Fruit fly (Drosophila melanogaster): Measurements from ENCODE around the gene CG12617.

Gene CG12617

DNA sequence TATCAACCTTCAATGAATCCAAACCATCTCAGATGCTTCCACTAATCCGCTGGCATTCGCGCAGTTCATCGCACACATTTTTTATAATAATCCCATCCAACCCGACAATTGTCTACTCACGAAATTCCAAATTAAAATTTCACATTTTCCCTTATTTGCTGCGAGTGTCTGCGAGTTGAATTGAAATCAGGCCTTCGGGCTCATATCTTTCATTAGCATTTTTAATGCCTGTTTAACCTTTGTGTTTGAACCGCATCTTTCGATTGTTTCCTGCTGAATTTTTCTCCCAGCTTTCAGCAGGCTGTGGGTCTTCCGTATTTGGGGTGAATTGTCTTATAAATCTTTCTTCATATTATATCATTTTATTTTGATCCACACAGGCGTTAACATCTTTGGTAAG, at the start of gene CG12617:
TSS of gene CG12617 (plus strand) at position 301 of the 400 bp plus-strand sequence.
- TF ChIP-seq noc (tag; optimal IDR thresholded peaks at IDR 0.05), result no peak

DNA sequence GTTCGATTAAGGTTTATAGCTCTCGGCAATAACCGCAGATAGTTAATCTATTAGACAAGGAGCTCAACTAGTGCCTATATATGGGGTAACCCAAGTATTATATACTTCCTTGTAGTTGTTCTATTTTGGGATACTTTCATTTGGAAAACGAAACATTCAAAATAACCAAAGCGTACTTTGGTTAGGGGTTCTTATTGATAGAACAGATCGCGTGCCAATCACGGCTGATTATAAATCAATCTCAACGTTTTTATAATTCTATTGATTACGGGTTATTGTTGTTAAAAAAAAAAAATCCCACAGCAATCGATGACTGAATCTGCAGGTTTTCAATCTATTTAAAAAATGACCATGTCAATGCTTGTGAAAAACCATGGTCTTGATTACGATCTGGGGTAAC, 37.4 kb upstream of the CG12617 start, which contains the start of gene CG17571:
TSS of gene CG17571 (minus strand) at position 101 of the 400 bp plus-strand sequence.
- no peak for TF ChIP-seq noc (tag; optimal IDR thresholded peaks at IDR 0.05)

DNA sequence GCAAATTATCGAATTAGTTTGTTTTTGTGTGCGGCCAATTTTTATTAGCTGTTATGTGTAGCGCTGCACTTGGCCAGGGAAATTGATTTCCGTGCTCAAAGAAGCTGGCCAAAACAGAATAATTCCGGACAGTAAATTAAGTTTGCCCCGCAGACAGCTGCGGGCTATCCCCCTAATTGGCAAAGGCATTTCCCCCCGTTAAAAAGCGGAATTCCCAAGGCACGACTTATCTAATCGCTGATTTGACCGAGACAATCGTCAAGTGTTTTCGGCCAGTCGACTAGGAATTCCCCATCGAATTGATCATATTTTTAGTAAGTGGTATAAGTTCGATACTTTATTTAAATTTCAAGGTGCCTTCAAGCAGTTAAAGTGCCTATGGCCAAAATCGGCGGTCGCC, 31.4 kb upstream of the CG12617 start:
- TF ChIP-seq noc (tag; optimal IDR thresholded peaks at IDR 0.05), result no peak

DNA sequence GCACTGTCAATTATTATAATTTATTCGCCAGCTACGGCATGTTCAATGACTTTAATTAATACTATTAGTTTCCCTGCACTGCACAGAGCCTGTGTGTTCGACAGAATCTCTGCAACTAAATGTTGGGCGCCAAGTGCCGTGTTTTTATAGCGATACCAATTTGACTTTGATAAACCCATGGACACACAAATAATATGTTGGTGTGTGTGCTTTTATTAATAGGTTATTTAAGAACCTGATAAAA, 30.2 kb upstream of the CG12617 start, which contains the start of gene CG17570:
TSS of gene CG17570 (minus strand) at position 101 of the 244 bp plus-strand sequence.
- no peak for TF ChIP-seq noc (tag; optimal IDR thresholded peaks at IDR 0.05)

DNA sequence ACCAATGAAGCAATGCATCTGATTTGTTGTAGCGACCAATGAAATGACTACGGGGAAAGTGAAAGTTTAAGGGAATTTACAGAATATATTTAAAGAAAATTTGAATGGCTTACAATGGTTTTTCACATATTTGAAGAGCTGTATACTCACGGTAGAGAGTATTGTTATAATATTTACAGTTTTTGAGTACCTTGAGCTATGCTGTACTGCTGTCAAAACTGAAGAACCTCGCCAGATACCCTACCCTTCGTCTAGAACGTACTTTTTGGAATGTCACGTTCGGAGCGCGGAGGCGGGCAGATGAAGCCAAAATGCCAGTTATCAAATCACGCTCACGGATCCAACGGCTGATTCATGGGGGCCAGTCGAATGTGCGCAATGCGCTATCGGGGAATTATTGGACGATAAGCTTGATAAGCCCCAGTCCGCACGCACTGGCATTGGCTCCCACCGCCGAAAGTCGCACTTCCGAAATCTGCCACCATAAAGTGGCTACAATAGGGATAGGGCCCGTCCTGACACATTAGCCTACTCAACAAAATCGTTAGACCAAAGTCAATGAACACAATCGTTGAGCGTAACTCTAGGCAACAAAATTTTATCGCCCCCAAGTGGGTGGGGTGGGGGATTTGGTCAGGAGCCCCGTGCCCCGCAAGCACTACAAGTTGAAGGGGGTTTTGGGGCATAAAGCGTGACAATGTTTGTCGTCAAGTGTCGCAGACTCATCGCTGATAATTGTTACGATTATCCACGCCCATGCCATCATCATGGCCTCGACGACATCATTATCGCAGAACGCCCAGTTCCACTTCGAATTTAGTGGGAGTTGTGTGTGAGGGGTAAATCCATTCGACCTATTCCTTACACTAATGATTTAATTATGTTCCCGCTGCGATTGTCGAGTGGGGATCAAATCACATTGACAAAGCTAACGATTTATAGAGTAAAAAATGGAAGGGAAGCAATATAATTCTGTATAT, 29.6 kb upstream of the CG12617 start:
- peak; percentile 39 for TF ChIP-seq noc (tag; optimal IDR thresholded peaks at IDR 0.05)

DNA sequence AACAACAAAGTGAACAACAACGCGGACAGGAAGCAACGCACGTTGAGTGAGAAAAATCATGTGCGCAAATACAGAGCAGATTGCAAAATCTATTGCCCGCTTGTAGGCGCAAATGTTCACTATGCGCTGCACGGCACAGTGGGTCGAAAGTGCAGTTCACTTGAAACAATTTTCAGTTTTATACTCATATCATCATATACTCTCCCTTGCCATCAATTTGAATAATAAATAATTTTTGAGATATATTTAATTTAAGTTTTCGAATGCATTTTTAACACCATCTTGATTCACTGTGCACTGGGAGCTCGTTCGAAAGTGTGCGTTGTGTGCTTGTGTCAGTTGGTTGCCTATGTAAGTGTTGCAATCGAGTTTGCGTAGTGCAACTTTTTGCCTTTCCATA, 27.3 kb upstream of the CG12617 start:
- TF ChIP-seq noc (tag; optimal IDR thresholded peaks at IDR 0.05), result no peak

DNA sequence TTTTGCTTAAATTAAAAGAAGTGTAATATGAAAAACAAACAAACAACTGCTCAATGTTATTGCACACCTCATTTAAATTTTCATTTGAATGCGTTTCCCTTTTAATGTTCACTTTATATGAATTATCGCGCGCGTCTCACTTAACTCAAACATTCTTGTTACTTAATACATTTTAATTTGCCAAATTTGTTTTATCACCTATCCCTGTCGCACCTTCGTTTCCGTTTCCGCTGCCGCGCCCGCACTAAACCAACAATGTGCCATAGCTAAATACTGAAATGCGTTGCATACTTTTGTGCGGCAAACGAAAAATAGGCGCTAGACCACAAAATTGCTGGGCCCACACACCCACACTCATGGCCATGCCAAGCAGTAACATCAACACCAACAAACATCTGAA, 7.3 kb upstream of the CG12617 start:
- no peak for TF ChIP-seq noc (tag; optimal IDR thresholded peaks at IDR 0.05)

DNA sequence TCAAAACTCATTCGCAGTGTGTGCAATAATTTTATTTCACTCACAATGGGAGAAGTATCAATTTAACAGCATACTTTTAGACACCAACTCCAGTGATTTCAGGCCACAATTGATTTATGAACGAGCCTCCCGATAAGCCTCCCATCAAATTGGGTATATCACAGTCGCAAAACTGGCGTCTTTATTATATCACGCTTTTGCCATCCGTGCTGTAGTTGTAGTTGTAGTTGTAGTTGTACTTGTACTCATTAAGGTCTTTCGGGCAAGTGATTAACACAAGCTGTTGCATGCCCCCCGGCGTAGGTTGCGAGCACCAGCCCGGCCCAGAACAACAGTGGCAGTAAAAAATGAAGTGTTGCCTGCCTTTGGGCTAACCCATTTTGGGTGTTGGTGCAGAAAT, 3.8 kb upstream of the CG12617 start:
- no peak for TF ChIP-seq noc (tag; optimal IDR thresholded peaks at IDR 0.05)

DNA sequence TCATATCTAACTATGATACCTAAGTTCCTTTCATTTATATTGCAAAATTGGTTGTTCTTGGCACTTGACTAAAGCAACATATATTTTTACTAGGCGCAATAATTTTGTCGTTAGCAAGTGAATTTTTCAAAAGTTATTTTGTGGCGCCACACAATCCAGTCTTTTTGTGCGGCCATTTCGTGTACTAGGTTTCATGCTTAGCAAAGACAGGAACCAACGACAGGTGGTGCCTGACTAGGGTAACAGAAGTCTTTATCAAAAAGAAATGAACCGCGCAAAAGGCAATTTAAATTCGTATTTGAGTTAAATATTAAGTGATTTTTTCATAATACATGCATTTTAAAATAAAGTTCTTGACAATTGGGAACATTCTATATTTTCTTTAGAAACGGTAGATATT, 553 bp upstream of the CG12617 start:
- no peak for TF ChIP-seq noc (tag; optimal IDR thresholded peaks at IDR 0.05)

DNA sequence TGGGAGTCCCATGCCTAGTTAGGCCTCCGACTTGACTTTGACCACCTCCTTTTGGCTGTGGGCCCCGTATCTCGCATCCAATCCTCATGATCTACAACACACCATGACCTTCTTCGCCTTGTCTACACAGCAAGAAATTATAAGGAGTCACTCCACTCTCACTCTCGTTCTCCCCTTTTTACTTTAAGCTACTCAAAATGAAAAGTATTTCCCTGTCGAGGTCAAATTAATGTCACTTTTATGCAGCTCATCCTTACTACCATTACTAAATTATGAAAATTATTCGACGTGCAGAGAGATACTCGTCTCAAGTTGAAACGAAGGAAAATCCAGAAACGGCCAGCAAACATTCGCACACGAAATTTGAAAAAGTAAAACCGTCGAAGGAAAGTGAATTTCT, 1.4 kb downstream of the CG12617 start:
- TF ChIP-seq noc (tag; optimal IDR thresholded peaks at IDR 0.05), result no peak

DNA sequence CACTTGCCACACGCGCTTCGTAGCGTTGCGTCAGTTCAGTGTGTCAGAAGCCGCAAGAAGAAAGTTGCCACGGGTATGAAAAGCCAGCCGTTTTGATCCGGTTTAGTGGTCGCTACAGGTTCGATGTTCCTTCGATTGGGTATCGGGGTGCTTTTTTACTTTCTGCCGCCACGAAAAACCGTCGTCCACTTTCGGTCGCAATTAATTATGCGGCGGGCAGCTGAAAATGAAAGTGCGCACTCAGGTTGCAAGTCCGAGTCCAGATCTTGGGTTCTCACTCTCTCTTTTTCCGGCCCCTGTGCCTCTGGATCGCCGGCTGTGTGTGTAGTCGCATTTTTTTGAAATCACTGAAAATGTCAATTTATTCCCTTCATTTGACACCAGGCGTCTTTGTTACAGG, 2.5 kb downstream of the CG12617 start:
- no peak for TF ChIP-seq noc (tag; optimal IDR thresholded peaks at IDR 0.05)

DNA sequence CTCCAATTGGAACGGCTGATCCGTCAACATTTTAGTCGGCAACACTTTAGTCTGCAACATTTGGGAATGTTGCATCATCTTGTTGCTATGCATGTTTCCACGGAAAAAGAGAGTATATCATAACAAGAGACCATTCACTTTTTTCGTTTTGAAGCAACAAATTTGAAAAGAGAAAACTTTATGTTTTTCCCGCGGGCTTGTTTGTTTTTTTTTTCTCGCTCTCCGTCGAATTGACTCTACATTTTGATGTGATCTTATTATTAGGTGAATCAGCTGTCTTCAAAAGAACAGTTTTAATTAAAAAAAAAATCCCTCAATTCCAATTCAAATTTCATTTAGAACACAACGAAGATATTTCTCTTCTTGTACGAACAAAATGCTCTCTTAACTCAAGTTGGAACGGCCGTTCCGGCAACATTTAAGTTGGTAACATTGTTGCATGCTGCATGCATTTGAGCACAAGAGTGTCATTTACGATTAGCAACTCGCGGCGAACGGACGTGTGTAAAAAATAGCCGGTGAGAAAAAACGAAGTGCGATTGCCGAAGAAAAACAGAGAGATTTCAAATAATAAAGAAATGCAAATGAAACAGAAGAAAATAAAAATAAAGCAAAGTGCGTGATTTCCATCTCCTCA, 16.4 kb downstream of the CG12617 start, which contains the start of gene spir:
TSS of gene spir (plus strand) at position 469 of the 637 bp plus-strand sequence.
- TF ChIP-seq noc (tag; optimal IDR thresholded peaks at IDR 0.05), result no peak

DNA sequence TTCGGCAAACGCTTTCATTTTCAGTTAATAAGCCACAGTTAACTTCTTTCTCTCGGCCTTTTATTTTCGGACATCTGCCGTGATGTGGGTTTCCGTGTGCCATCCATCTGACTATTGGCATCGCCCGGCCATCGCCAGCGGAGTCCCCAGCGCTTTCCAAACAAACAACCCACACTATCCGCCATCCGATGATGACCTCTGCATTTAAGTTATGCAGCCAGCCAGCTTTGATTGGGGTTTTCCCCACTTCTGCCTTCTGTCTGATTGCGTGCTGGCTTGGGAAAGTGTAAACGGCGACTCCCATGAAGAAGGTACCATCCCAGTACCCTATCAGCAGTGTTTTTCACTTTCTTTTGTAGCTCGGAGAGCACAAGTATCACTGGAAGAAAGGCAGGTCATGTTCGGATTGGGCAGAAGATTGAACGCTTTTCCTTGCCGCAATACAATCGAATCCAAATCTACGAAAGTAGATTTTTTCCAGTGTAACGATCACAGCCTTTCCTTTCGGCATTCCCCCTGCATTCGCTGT, 18.7 kb downstream of the CG12617 start:
- no peak for TF ChIP-seq noc (tag; optimal IDR thresholded peaks at IDR 0.05)

DNA sequence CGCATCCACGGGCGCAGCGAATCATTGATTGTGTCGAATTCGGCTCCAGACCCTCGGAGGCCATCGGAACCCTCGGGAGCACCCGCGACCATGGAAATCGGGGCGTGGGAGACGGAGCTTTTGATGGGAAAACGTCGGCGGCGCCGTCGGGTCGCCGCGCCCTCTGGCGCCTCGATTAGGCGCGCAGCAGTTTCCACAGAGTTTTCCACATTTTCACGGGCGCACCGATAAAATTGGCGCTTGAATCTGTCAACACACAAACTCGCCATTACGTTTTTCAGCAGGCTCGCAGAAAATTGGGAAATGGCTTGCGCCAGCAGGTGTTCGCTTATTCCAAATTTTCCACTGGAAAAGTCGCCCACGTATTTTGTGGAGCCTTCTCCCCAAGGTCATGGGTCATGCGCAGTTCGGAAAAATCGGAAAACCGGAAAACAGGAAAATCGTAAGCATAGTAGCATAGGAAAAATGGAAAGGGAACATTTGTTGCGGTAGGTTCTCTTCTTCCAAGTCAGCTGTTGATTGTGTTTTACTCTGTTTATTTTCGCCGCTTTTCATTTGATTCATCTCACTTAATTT, 20.3 kb downstream of the CG12617 start:
- no peak for TF ChIP-seq noc (tag; optimal IDR thresholded peaks at IDR 0.05)

DNA sequence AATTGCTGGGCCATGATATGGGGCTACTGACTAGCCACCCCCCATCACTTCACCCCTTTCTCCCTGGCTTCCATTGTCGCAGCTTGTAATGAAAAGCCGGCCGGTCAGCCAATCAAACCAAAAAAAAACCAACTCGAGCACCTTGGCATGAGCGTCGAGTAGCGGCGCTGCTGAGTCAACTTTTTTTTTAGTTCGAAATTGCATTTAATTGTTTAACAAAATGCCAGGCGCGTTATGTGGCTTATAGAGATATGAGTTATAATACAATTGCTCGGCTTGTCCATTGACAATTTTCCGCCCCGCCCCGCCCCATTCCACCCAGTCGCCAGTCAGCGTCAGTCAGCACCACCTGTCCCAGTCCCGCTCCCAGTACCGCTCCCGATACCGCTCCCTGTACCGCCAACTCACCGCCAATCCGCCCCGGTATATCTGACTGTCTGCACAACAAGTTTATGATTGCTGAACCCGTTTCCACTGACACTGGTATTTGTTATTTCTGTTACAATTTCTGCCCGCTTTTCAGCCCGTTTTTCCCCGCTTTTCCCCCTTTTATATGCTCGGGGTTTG, 26.8 kb downstream of the CG12617 start:
- TF ChIP-seq noc (tag; optimal IDR thresholded peaks at IDR 0.05), result no peak

DNA sequence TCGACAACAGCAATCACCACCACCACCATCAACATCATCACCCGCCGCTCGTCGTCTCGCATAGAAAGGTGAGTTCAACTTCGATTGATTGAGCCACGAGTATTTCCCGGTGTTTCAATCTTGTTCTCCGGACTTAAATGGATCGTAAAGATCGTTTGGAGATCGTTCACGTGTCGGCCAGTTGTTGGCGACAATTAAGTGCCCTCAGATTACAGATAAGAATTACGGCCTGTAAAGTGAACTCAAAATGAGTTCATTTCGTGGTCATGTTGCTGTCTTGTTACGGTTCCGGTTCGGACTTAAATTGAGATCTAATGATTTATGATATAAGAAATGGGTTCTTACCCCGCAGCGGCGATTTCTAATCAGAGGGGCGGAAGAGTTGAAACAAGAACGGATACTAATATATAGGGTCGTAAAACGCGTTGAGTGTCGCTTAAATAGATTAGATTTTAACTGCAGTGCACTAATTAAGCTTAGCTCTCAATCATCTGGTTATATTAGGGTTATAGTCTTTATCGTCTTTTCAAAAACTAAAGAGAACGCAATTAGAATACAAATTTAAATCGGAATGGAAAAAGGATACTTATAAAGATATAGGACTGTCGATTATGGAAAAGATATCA, 27.6 kb downstream of the CG12617 start:
- TF ChIP-seq noc (tag; optimal IDR thresholded peaks at IDR 0.05), result no peak

Measured in whole organism, larva.